Worm (Caenorhabditis elegans) whole organism, young adult: ENCODE measurements around the gene wah-1.

Experiments used
- C06A6.2 ChIP-seq: fragments of 200-800 bp; sonication (Bioruptor generic); conservative IDR thresholded peaks from 2 replicates; pipeline ENCODE4 v1.3.6; 2022; ENCODE audit warnings: missing genetic modification characterization, missing compliant biosample characterization
- F33H1.4 ChIP-seq: fragments of 200-800 bp; sonication (Bioruptor generic); IDR thresholded peaks from 2 replicates; pipeline ENCODE4 v1.3.6; 2022; ENCODE audit warnings: missing genetic modification reagents, missing genetic modification characterization, missing compliant biosample characterization
- F37B4.10 ChIP-seq: fragments of 200-800 bp; sonication (Bioruptor generic); IDR thresholded peaks from 2 replicates; pipeline ENCODE4 v1.3.6; 2022; ENCODE audit warnings: missing genetic modification characterization, missing compliant biosample characterization
- F52B5.7 ChIP-seq: sonication (generic microtip); optimal IDR thresholded peaks from 2 replicates; lab custom pipeline; 2016; ENCODE audit warnings: mild to moderate bottlenecking, missing genetic modification characterization, missing compliant biosample characterization
- F57C9.4 ChIP-seq: sonication (generic microtip); optimal IDR thresholded peaks from 2 replicates; lab custom pipeline; 2017; ENCODE audit warnings: mild to moderate bottlenecking, missing genetic modification characterization, missing compliant biosample characterization
- Y53G8AR.9 ChIP-seq: fragments of 200-800 bp; sonication (Bioruptor generic); conservative IDR thresholded peaks from 2 replicates; pipeline ENCODE4 v1.3.6; 2022; ENCODE audit warnings: missing genetic modification reagents, missing genetic modification characterization, missing compliant biosample characterization
- attf-5 ChIP-seq: fragments of 200-800 bp; sonication (Bioruptor generic); optimal IDR thresholded peaks from 2 replicates; lab custom pipeline; 2018; ENCODE audit warnings: mild to moderate bottlenecking, missing genetic modification characterization, missing compliant biosample characterization
- attf-6 ChIP-seq: fragments of 200-800 bp; sonication (Bioruptor generic); IDR thresholded peaks from 2 replicates; pipeline ENCODE4 v1.3.6; 2022; ENCODE audit warnings: missing genetic modification reagents, missing genetic modification characterization, missing compliant biosample characterization
- ceh-100 ChIP-seq: fragments of 200-800 bp; sonication (Bioruptor generic); IDR thresholded peaks from 2 replicates; pipeline ENCODE4 v1.3.6; 2022; ENCODE audit warnings: missing genetic modification reagents, missing genetic modification characterization, missing compliant biosample characterization
- ceh-27 ChIP-seq: fragments of 200-800 bp; sonication (Bioruptor generic); optimal IDR thresholded peaks from 2 replicates; lab custom pipeline; 2018; ENCODE audit warnings: mild to moderate bottlenecking, missing genetic modification characterization, moderate library complexity, missing compliant biosample characterization
- ceh-58 ChIP-seq: fragments of 200-800 bp; sonication (Bioruptor generic); IDR thresholded peaks from 2 replicates; pipeline ENCODE4 v1.3.6; 2022; ENCODE audit warnings: missing genetic modification characterization, missing compliant biosample characterization
- die-1 ChIP-seq: sonication (generic microtip); optimal IDR thresholded peaks from 2 replicates; lab custom pipeline; 2016; ENCODE audit warnings: missing genotype, mild to moderate bottlenecking, missing genetic modification characterization, missing compliant biosample characterization
- egl-18 ChIP-seq: fragments of 200-800 bp; sonication (Bioruptor generic); IDR thresholded peaks from 2 replicates; pipeline ENCODE4 v1.3.6; 2022; ENCODE audit warnings: missing genetic modification reagents, missing genetic modification characterization, missing compliant biosample characterization
- egrh-3 ChIP-seq: fragments of 200-800 bp; sonication (Bioruptor generic); IDR thresholded peaks from 2 replicates; pipeline ENCODE4 v1.3.6; 2022; ENCODE audit warnings: missing genetic modification reagents, missing genetic modification characterization, missing compliant biosample characterization
- ekl-4 ChIP-seq: fragments of 200-800 bp; sonication (Bioruptor generic); IDR thresholded peaks from 2 replicates; pipeline ENCODE4 v1.3.6; 2022; ENCODE audit warnings: missing genetic modification reagents, missing genetic modification characterization, missing compliant biosample characterization
- gei-17 ChIP-seq: fragments of 200-800 bp; sonication (Bioruptor generic); optimal IDR thresholded peaks from 2 replicates; lab custom pipeline; 2018; ENCODE audit warnings: mild to moderate bottlenecking, missing genetic modification characterization, missing compliant biosample characterization
- hlh-26 ChIP-seq: fragments of 200-800 bp; sonication (Bioruptor generic); conservative IDR thresholded peaks from 2 replicates; pipeline ENCODE4 v1.3.6; 2022; ENCODE audit warnings: missing genetic modification reagents, missing genetic modification characterization, missing compliant biosample characterization
- let-607 ChIP-seq, 2 experiments: fragments of 200-800 bp in 1 of 2; sonication (Bioruptor generic) in 1 of 2; sonication (generic microtip) in 1 of 2; optimal IDR thresholded peaks; 2 replicates each; lab custom pipeline; 2016 to 2018; ENCODE audit warnings: mild to moderate bottlenecking in 2 of 2, missing compliant biosample characterization in 2 of 2, missing genetic modification characterization in 2 of 2, moderate library complexity in 2 of 2, missing genotype in 1 of 2
- lin-35 ChIP-seq, 3 experiments: fragments of 150-350 bp in 2 of 3; sonication (generic microtip) in 1 of 3; optimal IDR thresholded peaks; 2 replicates each; lab custom pipeline; 2014 to 2018; ENCODE audit warnings: missing biosample characterization in 3 of 3, missing genetic modification characterization in 3 of 3, missing genetic modification reagents in 3 of 3
- lsl-1 ChIP-seq: fragments of 200-800 bp; sonication (Bioruptor generic); optimal IDR thresholded peaks from 2 replicates; lab custom pipeline; 2018; ENCODE audit warnings: mild to moderate bottlenecking, missing genetic modification characterization, moderate library complexity, missing compliant biosample characterization
- madf-10 ChIP-seq: sonication (generic microtip); optimal IDR thresholded peaks from 2 replicates; lab custom pipeline; 2016; ENCODE audit warnings: mild to moderate bottlenecking, missing genetic modification characterization, missing compliant biosample characterization
- mxl-1 ChIP-seq: sonication (generic microtip); optimal IDR thresholded peaks from 2 replicates; lab custom pipeline; 2016; ENCODE audit warnings: missing genetic modification characterization, missing compliant biosample characterization
- rpc-1 ChIP-seq, 2 experiments: fragments of 150-350 bp in 1 of 2; sonication (generic microtip) in 1 of 2; optimal IDR thresholded peaks; 2 replicates each; lab custom pipeline; 2014 to 2018; ENCODE audit warnings: missing biosample characterization in 1 of 2, missing genetic modification characterization in 1 of 2, missing genetic modification reagents in 1 of 2, missing genotype in 1 of 2
- snpc-1.1 ChIP-seq: sonication (generic microtip); optimal IDR thresholded peaks from 2 replicates; lab custom pipeline; 2017; ENCODE audit warnings: missing genetic modification characterization, mild to moderate bottlenecking, missing compliant biosample characterization, antibody characterized with exemption, moderate library complexity, missing genotype, missing genetic modification reagents; ENCODE audit not compliant: insufficient read depth
- snpc-3.4 ChIP-seq: sonication (generic microtip); optimal IDR thresholded peaks from 2 replicates; lab custom pipeline; 2017; ENCODE audit warnings: missing genetic modification characterization, mild to moderate bottlenecking, missing compliant biosample characterization, antibody characterized with exemption, moderate library complexity, missing genotype, missing genetic modification reagents
- somi-1 ChIP-seq: fragments of 200-800 bp; sonication (Bioruptor generic); optimal IDR thresholded peaks from 2 replicates; lab custom pipeline; 2018; ENCODE audit warnings: mild to moderate bottlenecking, missing genetic modification characterization, missing compliant biosample characterization
- sptf-2 ChIP-seq: fragments of 200-800 bp; sonication (Bioruptor generic); optimal IDR thresholded peaks from 2 replicates; lab custom pipeline; 2018; ENCODE audit warnings: mild to moderate bottlenecking, missing genetic modification characterization, missing compliant biosample characterization
- tlf-1 ChIP-seq: fragments of 200-800 bp; sonication (Bioruptor generic); optimal IDR thresholded peaks from 2 replicates; lab custom pipeline; 2018; ENCODE audit warnings: mild to moderate bottlenecking, missing genetic modification characterization, missing compliant biosample characterization
- unc-130 ChIP-seq: sonication (generic microtip); optimal IDR thresholded peaks from 2 replicates; lab custom pipeline; 2016; ENCODE audit warnings: missing genetic modification reagents, missing genetic modification characterization, missing compliant biosample characterization
- unc-62 ChIP-seq: fragments of 150-350 bp; optimal IDR thresholded peaks from 2 replicates; lab custom pipeline; 2014; ENCODE audit warnings: missing biosample characterization, missing genetic modification reagents, missing genetic modification characterization
- zfh-2 ChIP-seq: fragments of 200-800 bp; sonication (Bioruptor generic); conservative IDR thresholded peaks from 2 replicates; pipeline ENCODE4 v1.3.6; 2022; ENCODE audit warnings: missing genetic modification reagents, missing genetic modification characterization, missing compliant biosample characterization
- zim-3 ChIP-seq: sonication (generic microtip); optimal IDR thresholded peaks from 2 replicates; lab custom pipeline; 2017; ENCODE audit warnings: mild to moderate bottlenecking, missing genetic modification characterization, moderate library complexity, missing compliant biosample characterization
- ztf-25 ChIP-seq: fragments of 200-800 bp; sonication (Bioruptor generic); IDR thresholded peaks from 2 replicates; pipeline ENCODE4 v1.3.6; 2022; ENCODE audit warnings: missing genetic modification reagents, missing genetic modification characterization, missing compliant biosample characterization
- ztf-6 ChIP-seq: fragments of 200-800 bp; sonication (Bioruptor generic); IDR thresholded peaks from 2 replicates; pipeline ENCODE4 v1.3.6; 2022; ENCODE audit warnings: missing genetic modification reagents, missing genetic modification characterization, missing compliant biosample characterization

Gene wah-1

DNA sequence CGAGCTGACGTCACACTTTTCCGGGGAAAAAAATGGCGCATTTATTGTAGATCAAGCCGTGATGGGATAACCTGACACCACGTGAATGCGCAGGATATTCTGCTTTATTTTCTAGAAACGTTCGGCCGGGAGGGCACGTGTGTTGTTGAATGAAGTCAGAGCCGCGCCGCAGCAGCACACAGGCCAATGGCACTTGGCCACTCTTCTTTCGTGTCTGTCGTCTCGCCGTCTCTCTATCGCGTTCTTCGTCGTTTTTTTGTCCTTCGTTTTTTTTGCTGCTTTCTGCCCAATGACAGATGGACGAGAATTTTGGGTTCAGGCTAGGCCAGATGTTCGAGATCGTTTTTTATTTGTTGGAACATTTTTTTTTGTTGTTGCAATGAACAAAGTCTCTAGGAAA, 8.4 kb upstream of the wah-1 start (continued):
- TF ChIP-seq egl-18 (GFP tag; lab: Robert Waterston, UW) (no peak), snpc-1.1 (tag; lab: Kevin White, UChicago) (no peak), ztf-6 (GFP tag; lab: Robert Waterston, UW) (no peak), madf-10 (tag; lab: Kevin White, UChicago) (peak; percentile 9), ekl-4 (GFP tag; lab: Robert Waterston, UW) (0 out of 2 replicates have a peak, but pooled peaks have one; percentile 26), lin-35 (GFP tag; optimal IDR thresholded peaks at IDR 0.05; lab: Kevin White, UChicago) (peak in 1 of 3 experiments; percentile 26), C06A6.2 (GFP tag; lab: Robert Waterston, UW) (no peak), ceh-27 (GFP tag; lab: Kevin White, UChicago) (peak; percentile 2), F37B4.10 (GFP tag; lab: Robert Waterston, UW) (no peak), F57C9.4 (tag; lab: Kevin White, UChicago) (no peak), zfh-2 (GFP tag; lab: Robert Waterston, UW) (peak; percentile 94), Y53G8AR.9 (GFP tag; lab: Robert Waterston, UW) (no peak), let-607 (tag; optimal IDR thresholded peaks at IDR 0.05; lab: Kevin White, UChicago) (no peak), egrh-3 (GFP tag; lab: Robert Waterston, UW) (0 out of 2 replicates have a peak, but pooled peaks have one; percentile 14), lsl-1 (GFP tag; lab: Kevin White, UChicago) (no peak), sptf-2 (no peak)

- TF ChIP-seq gei-17 (GFP tag; lab: Kevin White, UChicago) (no peak), hlh-26 (GFP tag; lab: Robert Waterston, UW) (no peak), ztf-6 (GFP tag; lab: Robert Waterston, UW) (no peak), zfh-2 (GFP tag; lab: Robert Waterston, UW) (peak; percentile 64), ekl-4 (GFP tag; lab: Robert Waterston, UW) (no peak)
- TF ChIP-seq, all 124 proteins: peak for 1
These were observed 7.5 kb upstream of the wah-1 start for ce11 chrIII:11982474-11982873.

- TF ChIP-seq tlf-1 (no peak), zim-3 (no peak), attf-6 (GFP tag; lab: Robert Waterston, UW) (no peak), snpc-3.4 (tag; lab: Kevin White, UChicago) (no peak), somi-1 (GFP tag; lab: Kevin White, UChicago) (no peak), unc-130 (GFP tag; lab: Kevin White, UChicago) (no peak), F33H1.4 (GFP tag; lab: Robert Waterston, UW) (no peak), F52B5.7 (no peak), attf-5 (GFP tag; lab: Kevin White, UChicago) (no peak), rpc-1 (optimal IDR thresholded peaks at IDR 0.05; lab: Kevin White, UChicago) (no peak), rpc-1 (tag; optimal IDR thresholded peaks at IDR 0.05; lab: Kevin White, UChicago) (no peak), ceh-100 (no peak), C06A6.2 (GFP tag; lab: Robert Waterston, UW) (no peak), ceh-58 (GFP tag; lab: Robert Waterston, UW) (no peak), unc-62 (no peak), sptf-2 (no peak), mxl-1 (no peak), ztf-25 (GFP tag; lab: Robert Waterston, UW) (no peak), die-1 (tag; lab: Kevin White, UChicago) (no peak), snpc-1.1 (tag; lab: Kevin White, UChicago) (no peak)
These were observed 4.9 kb upstream of the wah-1 start for ce11 chrIII:11985066-11985465.
